Worm (Caenorhabditis elegans) whole organism, late embryonic: ENCODE results near the gene nspe-8.
A peak's percentile ranks its signal among the peaks of the same experiment; 100 is the strongest.

Experiments used
- T23F11.4 ChIP-seq: fragments of 200-800 bp; sonication (Bioruptor generic); optimal IDR thresholded peaks from 2 replicates; lab custom pipeline; 2018; ENCODE audit warnings: mild to moderate bottlenecking, missing genetic modification characterization, missing compliant biosample characterization
- ama-1 ChIP-seq: fragments of 150-350 bp; optimal IDR thresholded peaks from 2 replicates; lab custom pipeline; 2014
- ceh-14 ChIP-seq: sonication (generic microtip); optimal IDR thresholded peaks from 2 replicates; lab custom pipeline; 2016; ENCODE audit warnings: missing genotype, missing genetic modification characterization, missing compliant biosample characterization
- ceh-18 ChIP-seq: sonication (generic microtip); optimal IDR thresholded peaks from 2 replicates; lab custom pipeline; 2016; ENCODE audit warnings: missing genetic modification characterization, missing compliant biosample characterization
- ceh-2 ChIP-seq: sonication (generic microtip); optimal IDR thresholded peaks from 2 replicates; lab custom pipeline; 2016; ENCODE audit warnings: missing genotype, missing genetic modification characterization, missing compliant biosample characterization
- ceh-22 ChIP-seq: sonication (generic microtip); optimal IDR thresholded peaks from 2 replicates; lab custom pipeline; 2017; ENCODE audit warnings: missing biosample characterization, missing genetic modification characterization
- ceh-24 ChIP-seq: sonication (generic microtip); optimal IDR thresholded peaks from 2 replicates; lab custom pipeline; 2016; ENCODE audit warnings: mild to moderate bottlenecking, missing genetic modification characterization, missing compliant biosample characterization
- ceh-30 ChIP-seq: fragments of 150-350 bp; optimal IDR thresholded peaks from 2 replicates; lab custom pipeline; 2014; ENCODE audit warnings: missing biosample characterization, missing genetic modification characterization
- ceh-34 ChIP-seq: sonication (generic microtip); optimal IDR thresholded peaks from 2 replicates; lab custom pipeline; 2016; ENCODE audit warnings: mild to moderate bottlenecking, missing genetic modification characterization, missing compliant biosample characterization
- ceh-48 ChIP-seq: sonication (generic microtip); optimal IDR thresholded peaks from 2 replicates; lab custom pipeline; 2016; ENCODE audit warnings: missing genetic modification characterization, inconsistent platforms, missing compliant biosample characterization
- ceh-6 ChIP-seq: fragments of 200-800 bp; sonication (Bioruptor generic); optimal IDR thresholded peaks from 2 replicates; lab custom pipeline; 2018; ENCODE audit warnings: mild to moderate bottlenecking, missing genetic modification characterization, missing compliant biosample characterization
- che-1 ChIP-seq: sonication (generic microtip); optimal IDR thresholded peaks from 2 replicates; lab custom pipeline; 2016; ENCODE audit warnings: mild to moderate bottlenecking, missing genetic modification characterization, missing compliant biosample characterization
- dve-1 ChIP-seq: sonication (generic microtip); optimal IDR thresholded peaks from 2 replicates; lab custom pipeline; 2017; ENCODE audit warnings: antibody characterized with exemption, mild to moderate bottlenecking, missing genetic modification characterization, missing compliant biosample characterization
- elt-2 ChIP-seq: sonication (generic microtip); optimal IDR thresholded peaks from 2 replicates; lab custom pipeline; 2016; ENCODE audit warnings: missing genetic modification reagents, missing genetic modification characterization, missing compliant biosample characterization
- elt-4 ChIP-seq: sonication (generic microtip); optimal IDR thresholded peaks from 2 replicates; lab custom pipeline; 2016; ENCODE audit warnings: missing genetic modification characterization, missing compliant biosample characterization
- ets-4 ChIP-seq: sonication (generic microtip); optimal IDR thresholded peaks from 2 replicates; lab custom pipeline; 2016; ENCODE audit warnings: missing genetic modification characterization, missing compliant biosample characterization
- fax-1 ChIP-seq: sonication (generic microtip); optimal IDR thresholded peaks from 2 replicates; lab custom pipeline; 2016; ENCODE audit warnings: missing genotype, missing genetic modification characterization, missing compliant biosample characterization
- fkh-6 ChIP-seq: sonication (generic microtip); optimal IDR thresholded peaks from 2 replicates; lab custom pipeline; 2016; ENCODE audit warnings: missing genetic modification characterization, missing compliant biosample characterization
- gmeb-2 ChIP-seq: sonication (generic microtip); optimal IDR thresholded peaks from 2 replicates; lab custom pipeline; 2016; ENCODE audit warnings: missing genetic modification characterization, inconsistent platforms, missing compliant biosample characterization
- hlh-30 ChIP-seq: sonication (generic microtip); optimal IDR thresholded peaks from 2 replicates; lab custom pipeline; 2017; ENCODE audit warnings: antibody characterized with exemption, missing genetic modification characterization, missing compliant biosample characterization; ENCODE audit not compliant: insufficient read depth
- hlh-6 ChIP-seq: sonication (generic microtip); optimal IDR thresholded peaks from 2 replicates; lab custom pipeline; 2016; ENCODE audit warnings: missing genotype, missing genetic modification characterization, missing compliant biosample characterization
- hlh-8 ChIP-seq: sonication (generic microtip); optimal IDR thresholded peaks from 2 replicates; lab custom pipeline; 2016; ENCODE audit warnings: missing genotype, missing genetic modification characterization, missing compliant biosample characterization
- lin-11 ChIP-seq: fragments of 200-800 bp; sonication (Bioruptor generic); optimal IDR thresholded peaks from 2 replicates; lab custom pipeline; 2018; ENCODE audit warnings: mild to moderate bottlenecking, missing genetic modification characterization, missing compliant biosample characterization
- madf-2 ChIP-seq: sonication (generic microtip); optimal IDR thresholded peaks from 2 replicates; lab custom pipeline; 2017; ENCODE audit warnings: missing genetic modification characterization, missing compliant biosample characterization
- mec-3 ChIP-seq: sonication (generic microtip); optimal IDR thresholded peaks from 2 replicates; lab custom pipeline; 2016; ENCODE audit warnings: borderline replicate concordance, missing genetic modification characterization, missing compliant biosample characterization
- nhr-232 ChIP-seq: sonication (generic microtip); optimal IDR thresholded peaks from 2 replicates; lab custom pipeline; 2016; ENCODE audit warnings: missing genetic modification characterization, missing compliant biosample characterization
- npax-4 ChIP-seq: sonication (generic microtip); optimal IDR thresholded peaks from 2 replicates; lab custom pipeline; 2016; ENCODE audit warnings: missing genetic modification characterization, missing compliant biosample characterization
- odd-2 ChIP-seq: sonication (generic microtip); optimal IDR thresholded peaks from 2 replicates; lab custom pipeline; 2017; ENCODE audit warnings: antibody characterized with exemption, mild to moderate bottlenecking, missing genetic modification characterization, missing compliant biosample characterization
- pat-9 ChIP-seq: fragments of 200-800 bp; sonication (Bioruptor generic); optimal IDR thresholded peaks from 2 replicates; lab custom pipeline; 2018; ENCODE audit warnings: mild to moderate bottlenecking, missing genetic modification characterization, moderate library complexity, missing compliant biosample characterization
- pax-1 ChIP-seq: fragments of 150-350 bp; optimal IDR thresholded peaks from 2 replicates; lab custom pipeline; 2014; ENCODE audit warnings: missing biosample characterization, missing genetic modification characterization
- pha-2 ChIP-seq: sonication (generic microtip); optimal IDR thresholded peaks from 2 replicates; lab custom pipeline; 2017; ENCODE audit warnings: mild to moderate bottlenecking, missing genetic modification characterization, missing compliant biosample characterization
- pha-4 ChIP-seq: fragments of 150-350 bp; optimal IDR thresholded peaks from 2 replicates; lab custom pipeline; 2018; ENCODE audit warnings: missing biosample characterization, missing genetic modification reagents, missing genetic modification characterization
- pqm-1 ChIP-seq: sonication (generic microtip); optimal IDR thresholded peaks from 2 replicates; lab custom pipeline; 2016; ENCODE audit warnings: missing genetic modification characterization, missing compliant biosample characterization
- ref-2 ChIP-seq: sonication (generic microtip); optimal IDR thresholded peaks from 2 replicates; lab custom pipeline; 2016; ENCODE audit warnings: missing genetic modification characterization, missing compliant biosample characterization
- rnt-1 ChIP-seq: sonication (generic microtip); optimal IDR thresholded peaks from 2 replicates; lab custom pipeline; 2016; ENCODE audit warnings: missing genetic modification characterization, missing compliant biosample characterization
- sox-4 ChIP-seq: sonication (generic microtip); optimal IDR thresholded peaks from 2 replicates; lab custom pipeline; 2017; ENCODE audit warnings: mild to moderate bottlenecking, missing genetic modification characterization, inconsistent platforms, missing compliant biosample characterization
- syd-9 ChIP-seq: sonication (generic microtip); optimal IDR thresholded peaks from 2 replicates; lab custom pipeline; 2016; ENCODE audit warnings: mild to moderate bottlenecking, missing genetic modification characterization, moderate library complexity, missing compliant biosample characterization
- tbx-2 ChIP-seq: sonication (generic microtip); optimal IDR thresholded peaks from 2 replicates; lab custom pipeline; 2016; ENCODE audit warnings: missing genetic modification characterization, missing compliant biosample characterization
- unc-3 ChIP-seq, 2 experiments: fragments of 200-800 bp in 1 of 2; sonication (Bioruptor generic) in 1 of 2; sonication (generic microtip) in 1 of 2; conservative IDR thresholded peaks in 1 of 2; optimal IDR thresholded peaks in 1 of 2; 2 replicates each; pipeline versions ENCODE4 v1.3.6 to Lab custom; 2016 to 2022; ENCODE audit warnings: missing compliant biosample characterization in 2 of 2, missing genetic modification characterization in 2 of 2, missing genetic modification reagents in 1 of 2
- unc-42 ChIP-seq: sonication (generic microtip); optimal IDR thresholded peaks from 2 replicates; lab custom pipeline; 2016; ENCODE audit warnings: missing genotype, missing genetic modification characterization, missing compliant biosample characterization
- unc-55 ChIP-seq: sonication (generic microtip); optimal IDR thresholded peaks from 2 replicates; lab custom pipeline; 2017; ENCODE audit warnings: missing biosample characterization, missing genetic modification reagents, missing genetic modification characterization
- zip-5 ChIP-seq: sonication (generic microtip); optimal IDR thresholded peaks from 2 replicates; lab custom pipeline; 2016; ENCODE audit warnings: missing genetic modification characterization, missing compliant biosample characterization
- ztf-16 ChIP-seq: sonication (generic microtip); optimal IDR thresholded peaks from 2 replicates; lab custom pipeline; 2017; ENCODE audit warnings: missing genetic modification characterization, missing compliant biosample characterization

Gene nspe-8

DNA sequence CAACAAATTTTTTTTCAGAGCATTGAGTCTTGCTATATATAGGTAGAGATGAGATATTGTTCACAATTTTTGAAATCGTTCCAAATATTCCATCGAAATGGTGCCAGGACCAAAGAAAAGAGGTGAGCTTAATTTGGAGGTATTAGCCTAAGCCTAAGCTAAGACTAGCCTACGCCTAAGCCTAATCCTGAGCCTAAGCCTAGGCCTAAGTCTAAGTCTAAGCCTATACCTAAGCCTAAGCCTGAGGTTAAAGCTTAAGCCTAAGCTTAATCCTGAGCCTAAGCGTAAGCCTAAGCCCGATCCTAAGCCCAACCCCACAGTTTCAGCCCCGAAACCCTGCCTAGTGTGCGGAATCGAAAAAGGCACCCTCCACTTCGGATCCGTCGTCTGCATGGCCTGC lies 14.8 kb upstream of the nspe-8 start, which contains the start of gene nhr-234:
TSS of gene nhr-234 (plus strand) at position 77 of the 400 bp plus-strand sequence.
- TF ChIP-seq dve-1, result peak; percentile 68
- TF ChIP-seq syd-9 (tag; lab: Kevin White, UChicago), result no peak

ce11 chrII:12634749-12635318 lies 13.1 kb upstream of the nspe-8 start, which contains the start of gene Y38E10A.17:
Gene Y38E10A.17 (minus strand): TSS chrII:12634799.
- TF ChIP-seq hlh-6 (no peak), unc-55 (no peak)

DNA sequence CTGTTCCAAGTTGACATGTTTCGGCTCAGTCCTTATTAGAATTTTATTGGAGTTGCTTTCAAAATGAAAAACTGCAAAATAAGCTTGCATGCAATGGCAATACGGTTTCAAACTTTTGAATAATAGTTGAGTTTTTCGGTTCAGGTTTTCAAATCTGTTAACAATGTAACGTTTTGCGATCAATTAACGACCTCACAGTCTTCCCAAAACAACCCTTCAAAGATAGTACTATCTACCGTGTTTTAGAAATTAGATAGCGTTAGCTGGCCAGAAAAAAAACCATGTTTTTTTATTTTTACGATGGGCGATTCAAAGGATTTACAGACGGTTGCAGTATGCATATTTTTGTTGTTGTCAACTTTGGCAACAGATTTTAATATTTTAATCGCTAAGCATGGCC lies 9.1 kb upstream of the nspe-8 start, which contains the start of gene Y38E10A.34:
TSS of gene Y38E10A.34 (plus strand) at position 301 of the 400 bp plus-strand sequence.
- TF ChIP-seq syd-9 (tag; lab: Kevin White, UChicago) (no peak), T23F11.4 (no peak), elt-4 (tag; lab: Kevin White, UChicago) (no peak), ceh-14 (tag; lab: Kevin White, UChicago) (no peak), ceh-34 (tag; lab: Kevin White, UChicago) (no peak), unc-3 (GFP tag; conservative IDR thresholded peaks at IDR 0.05; lab: Robert Waterston, UW) (no peak), unc-3 (tag; optimal IDR thresholded peaks at IDR 0.05; lab: Kevin White, UChicago) (no peak), hlh-8 (tag; lab: Kevin White, UChicago) (no peak), che-1 (tag; lab: Kevin White, UChicago) (no peak), ztf-16 (tag; lab: Kevin White, UChicago) (no peak), zip-5 (no peak), pat-9 (tag; lab: Kevin White, UChicago) (no peak), ceh-24 (no peak), ceh-22 (tag; lab: Kevin White, UChicago) (no peak), odd-2 (no peak), rnt-1 (tag; lab: Kevin White, UChicago) (no peak)

- TF ChIP-seq unc-55, result no peak
- no peak for TF ChIP-seq ceh-18
- TF ChIP-seq nhr-232 (tag; lab: Kevin White, UChicago), result no peak
- TF ChIP-seq odd-2, result no peak
- TF ChIP-seq npax-4, result no peak
- TF ChIP-seq pha-4 (tag; lab: Kevin White, UChicago), result no peak
- no peak for TF ChIP-seq dve-1
- TF ChIP-seq ama-1 (lab: Kevin White, UChicago), result no peak
- no peak for TF ChIP-seq pqm-1 (tag; lab: Kevin White, UChicago)
- TF ChIP-seq madf-2 (tag; lab: Kevin White, UChicago), result no peak
- TF ChIP-seq hlh-6, result no peak
- TF ChIP-seq pat-9 (tag; lab: Kevin White, UChicago), result no peak
- TF ChIP-seq gmeb-2 (tag; lab: Kevin White, UChicago), result no peak
- no peak for TF ChIP-seq ceh-2 (tag; lab: Kevin White, UChicago)
- no peak for TF ChIP-seq unc-42
- TF ChIP-seq ceh-6, result no peak
- TF ChIP-seq fkh-6 (tag; lab: Kevin White, UChicago), result no peak
Observed at ce11 chrII:12629387-12629786, 7.6 kb upstream of the nspe-8 start, which contains the start of gene Y38E10A.28. Gene Y38E10A.28 (plus strand): TSS chrII:12629687.

DNA sequence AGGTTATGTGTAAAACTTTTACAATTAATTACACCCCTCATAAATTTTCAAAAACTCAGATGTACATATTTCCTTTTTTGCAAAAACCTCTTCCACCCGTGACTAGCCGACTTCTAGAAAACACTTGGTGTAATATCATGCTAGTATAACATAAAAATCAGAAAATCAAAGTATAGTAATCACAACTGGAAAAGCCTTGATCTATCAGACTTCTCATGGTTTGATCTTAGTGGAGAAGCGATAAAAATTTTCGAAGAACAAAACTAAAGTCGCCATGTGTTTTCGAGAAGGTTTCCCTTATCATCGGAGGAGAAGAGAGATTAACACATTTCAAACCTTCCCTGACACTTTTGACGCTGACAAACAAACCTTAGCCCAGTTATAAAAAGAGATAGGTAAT lies 6.8 kb upstream of the nspe-8 start, which contains the start of gene nspe-5:
TSS of gene nspe-5 (plus strand) at position 301 of the 400 bp plus-strand sequence.
- TF ChIP-seq pha-2 (tag; lab: Kevin White, UChicago), result no peak
- no peak for TF ChIP-seq sox-4 (tag; lab: Kevin White, UChicago)
- no peak for TF ChIP-seq T23F11.4
- no peak for TF ChIP-seq hlh-8 (tag; lab: Kevin White, UChicago)

DNA sequence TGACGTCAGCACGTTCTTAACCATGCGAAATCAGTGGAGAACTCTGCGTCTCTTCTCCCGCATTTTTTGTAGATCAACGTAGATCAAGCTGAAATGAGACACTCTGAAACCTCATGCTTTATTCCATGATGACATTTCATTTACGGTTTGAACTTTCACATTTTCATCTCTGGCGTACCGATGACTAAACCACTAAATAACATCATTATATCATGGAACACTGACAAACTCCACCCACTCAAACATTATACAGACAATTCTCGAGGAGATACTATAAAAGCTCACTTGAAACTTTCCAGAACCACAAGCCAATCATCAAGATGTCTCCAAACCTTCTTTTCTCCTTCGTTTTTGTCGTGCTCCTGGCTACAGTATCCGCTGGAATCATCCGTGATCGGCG lies 5.1 kb upstream of the nspe-8 start, which contains the start of gene nspe-7:
TSS of gene nspe-7 (plus strand) at position 301 of the 400 bp plus-strand sequence.
- TF ChIP-seq ceh-6, result no peak
- TF ChIP-seq ref-2 (tag; lab: Kevin White, UChicago), result no peak
- TF ChIP-seq elt-2 (tag; lab: Kevin White, UChicago), result no peak
- TF ChIP-seq ceh-14 (tag; lab: Kevin White, UChicago), result no peak
- no peak for TF ChIP-seq ceh-2 (tag; lab: Kevin White, UChicago)
- TF ChIP-seq lin-11 (tag; lab: Kevin White, UChicago), result no peak
- TF ChIP-seq fax-1, result no peak
- TF ChIP-seq T23F11.4, result no peak
- TF ChIP-seq mec-3 (tag; lab: Kevin White, UChicago), result no peak
- TF ChIP-seq ceh-18, result no peak
- no peak for TF ChIP-seq pax-1 (tag; lab: Kevin White, UChicago)
- TF ChIP-seq ceh-30, result no peak
- TF ChIP-seq ceh-48 (tag; lab: Kevin White, UChicago), result no peak
- no peak for TF ChIP-seq tbx-2 (tag; lab: Kevin White, UChicago)
- no peak for TF ChIP-seq hlh-30 (tag; lab: Kevin White, UChicago)
- no peak for TF ChIP-seq hlh-8 (tag; lab: Kevin White, UChicago)
- TF ChIP-seq ets-4, result no peak
- TF ChIP-seq pha-4 (tag; lab: Kevin White, UChicago), result no peak
